Worm (Caenorhabditis elegans): Measurements from ENCODE around the gene Y39D8A.1.

Y39D8A.1 gene

ce11 chrV:418432-418831 lies at the start of gene Y39D8A.1:
Gene Y39D8A.1 (plus strand): TSS chrV:418732.
- TF ChIP-seq him-1 (tag; optimal IDR thresholded peaks at IDR 0.05) (no peak), dox-1 (GFP tag; IDR thresholded peaks at IDR 0.05) (no peak), B0035.1 (tag; optimal IDR thresholded peaks at IDR 0.05) (no peak), T07F8.4 (tag; optimal IDR thresholded peaks at IDR 0.05) (no peak), egl-44 (GFP tag; IDR thresholded peaks at IDR 0.05) (no peak), ztf-26 (tag; optimal IDR thresholded peaks at IDR 0.05) (no peak)

DNA sequence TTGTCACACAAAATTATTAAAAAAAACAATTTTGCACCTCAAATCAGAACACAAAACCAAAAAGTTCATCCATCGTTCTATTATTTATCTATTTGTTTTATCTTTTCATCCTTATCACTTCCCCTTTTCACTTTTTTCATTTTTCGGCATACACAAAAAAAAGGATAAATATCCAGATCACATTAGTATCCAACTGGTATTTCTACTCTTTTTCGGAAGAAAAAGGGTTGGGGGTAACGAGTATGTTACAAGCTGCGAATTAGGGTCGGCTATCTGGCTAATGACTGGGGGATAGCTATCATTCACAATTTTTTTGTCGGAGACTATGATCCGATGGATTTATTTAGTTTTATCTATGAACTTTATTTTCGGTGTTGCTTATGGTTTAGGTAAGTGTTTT lies 48.5 kb upstream of the Y39D8A.1 start, which contains the start of gene mltn-7:
Gene mltn-7, plus strand, starts transcription at position 301 of the 400 bp plus-strand sequence.
- TF ChIP-seq mcd-1 (GFP tag; IDR thresholded peaks at IDR 0.05) (no peak), cebp-1 (GFP tag; IDR thresholded peaks at IDR 0.05) (no peak), cebp-1 (tag; optimal IDR thresholded peaks at IDR 0.05) (no peak)

- no peak for TF ChIP-seq madf-3 (GFP tag; IDR thresholded peaks at IDR 0.05)
- no peak for TF ChIP-seq rec-8 (tag; optimal IDR thresholded peaks at IDR 0.05)
- TF ChIP-seq zfh-2 (GFP tag; conservative IDR thresholded peaks at IDR 0.05): peak; percentile 80
- TF ChIP-seq egrh-3 (GFP tag; IDR thresholded peaks at IDR 0.05): 0 out of 2 replicates have a peak, but pooled peaks have one; percentile 17
- no peak for TF ChIP-seq Y56A3A.18 (GFP tag; IDR thresholded peaks at IDR 0.05)
- TF ChIP-seq attf-5 (GFP tag; optimal IDR thresholded peaks at IDR 0.05): no peak
- no peak for TF ChIP-seq nhr-179 (tag; optimal IDR thresholded peaks at IDR 0.05)
- no peak for TF ChIP-seq ceh-79 (tag; optimal IDR thresholded peaks at IDR 0.05)
- no peak for TF ChIP-seq ztf-6 (GFP tag; IDR thresholded peaks at IDR 0.05)
- TF ChIP-seq attf-6 (GFP tag; IDR thresholded peaks at IDR 0.05): no peak
- no peak for TF ChIP-seq F55B11.4 (tag; optimal IDR thresholded peaks at IDR 0.05; ENCODE audit: borderline replicate concordance, insufficient read depth)
- TF ChIP-seq F37B4.10 (GFP tag; IDR thresholded peaks at IDR 0.05): no peak
- no peak for TF ChIP-seq F10E7.11 (tag; optimal IDR thresholded peaks at IDR 0.05)
- TF ChIP-seq hmg-1.2 (GFP tag; IDR thresholded peaks at IDR 0.05): no peak
- no peak for TF ChIP-seq snpc-4 (GFP tag; optimal IDR thresholded peaks at IDR 0.05)
- no peak for TF ChIP-seq snpc-4 (tag; optimal IDR thresholded peaks at IDR 0.05)
Measured at ce11 chrV:373192-373591, 45.3 kb upstream of the Y39D8A.1 start.

DNA sequence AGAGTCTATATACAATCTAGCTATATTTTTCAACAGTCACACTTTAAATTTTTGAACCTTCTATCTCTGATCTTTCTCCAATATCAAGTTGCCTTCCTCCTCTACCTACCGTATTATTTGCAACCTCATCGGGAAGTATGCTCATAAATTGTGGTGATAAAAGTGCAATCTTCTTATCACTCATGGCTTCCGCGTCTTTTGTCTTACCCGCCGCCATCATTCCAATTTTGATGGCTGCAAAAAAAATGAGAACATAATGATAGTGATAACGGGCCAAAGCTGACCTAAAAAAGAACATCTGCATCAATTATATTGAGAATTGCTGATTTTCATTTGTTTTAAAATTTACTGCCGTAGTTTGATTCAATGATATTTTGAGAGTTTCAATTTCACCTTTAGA lies 41.7 kb upstream of the Y39D8A.1 start:
- TF ChIP-seq F52B5.7 (tag; optimal IDR thresholded peaks at IDR 0.05) (no peak), ceh-79 (tag; optimal IDR thresholded peaks at IDR 0.05) (no peak), B0035.1 (tag; optimal IDR thresholded peaks at IDR 0.05) (no peak), efl-1 (GFP tag; optimal IDR thresholded peaks at IDR 0.05) (no peak), F10E7.11 (tag; optimal IDR thresholded peaks at IDR 0.05) (no peak), attf-3 (GFP tag; conservative IDR thresholded peaks at IDR 0.05) (no peak), atf-7 (tag; optimal IDR thresholded peaks at IDR 0.05) (no peak), dpff-1 (tag; optimal IDR thresholded peaks at IDR 0.05) (no peak), nfyb-1 (GFP tag; IDR thresholded peaks at IDR 0.05) (no peak), mxl-1 (tag; optimal IDR thresholded peaks at IDR 0.05) (no peak), ZK185.1 (tag; optimal IDR thresholded peaks at IDR 0.05; ENCODE audit: poor library complexity, severe bottlenecking) (no peak), lsl-1 (GFP tag; optimal IDR thresholded peaks at IDR 0.05) (no peak), dox-1 (GFP tag; IDR thresholded peaks at IDR 0.05) (no peak), hsf-1 (GFP tag; IDR thresholded peaks at IDR 0.05) (no peak), hlh-12 (tag; optimal IDR thresholded peaks at IDR 0.05) (no peak), egl-18 (GFP tag; IDR thresholded peaks at IDR 0.05) (no peak), F55B11.4 (tag; optimal IDR thresholded peaks at IDR 0.05; ENCODE audit: borderline replicate concordance, insufficient read depth) (no peak), aptf-2 (GFP tag; conservative IDR thresholded peaks at IDR 0.05) (no peak), athp-1 (tag; optimal IDR thresholded peaks at IDR 0.05) (no peak), rec-8 (tag; optimal IDR thresholded peaks at IDR 0.05) (no peak)

All from whole organism, young adult.